Fruit fly (Drosophila melanogaster) whole organism, embryonic: ENCODE results near the gene Ubc4.

Source experiments
- Adf1 ChIP-seq: fragments of 200-800 bp; sonication (Bioruptor generic); IDR thresholded peaks from 2 replicates; pipeline ENCODE4 v1.3.6; 2022; ENCODE audit warnings: missing biosample characterization, missing genetic modification characterization
- Asciz ChIP-seq: fragments of 200-800 bp; sonication (Bioruptor generic); optimal IDR thresholded peaks from 2 replicates; lab custom pipeline; 2017; ENCODE audit warnings: missing biosample characterization, mild to moderate bottlenecking, missing genetic modification characterization, missing genetic modification reagents
- CG10209 ChIP-seq: fragments of 200-800 bp; sonication (Bioruptor generic); optimal IDR thresholded peaks from 3 replicates; lab custom pipeline; 2017; ENCODE audit warnings: missing biosample characterization, mild to moderate bottlenecking, missing genetic modification characterization, missing genetic modification reagents
- CG10431 ChIP-seq: fragments of 200-800 bp; sonication (Bioruptor generic); optimal IDR thresholded peaks from 3 replicates; lab custom pipeline; 2018; ENCODE audit warnings: missing biosample characterization, mild to moderate bottlenecking, missing genetic modification characterization
- CG1233 ChIP-seq: fragments of 200-800 bp; sonication (Bioruptor generic); optimal IDR thresholded peaks from 4 replicates; lab custom pipeline; 2018; ENCODE audit warnings: missing biosample characterization, mild to moderate bottlenecking, missing genetic modification characterization
- CG12659 ChIP-seq: fragments of 200-800 bp; sonication (Bioruptor generic); optimal IDR thresholded peaks from 3 replicates; lab custom pipeline; 2017; ENCODE audit warnings: mild to moderate bottlenecking, missing biosample characterization, missing genetic modification reagents, missing genetic modification characterization
- CG14667 ChIP-seq: fragments of 200-800 bp; sonication (Bioruptor generic); IDR thresholded peaks from 2 replicates; pipeline ENCODE4 v1.3.6; 2022; ENCODE audit warnings: missing biosample characterization, missing genetic modification characterization
- CG14965 ChIP-seq: fragments of 200-800 bp; sonication (Bioruptor generic); optimal IDR thresholded peaks from 2 replicates; lab custom pipeline; 2016; ENCODE audit warnings: missing biosample characterization, missing genetic modification characterization, borderline replicate concordance
- CG17328 ChIP-seq: fragments of 200-800 bp; sonication (Bioruptor generic); IDR thresholded peaks from 2 replicates; pipeline ENCODE4 v1.3.6; 2022; ENCODE audit warnings: missing biosample characterization, missing genetic modification characterization
- CG17359 ChIP-seq: fragments of 200-800 bp; sonication (Bioruptor generic); optimal IDR thresholded peaks from 3 replicates; lab custom pipeline; 2018; ENCODE audit warnings: missing biosample characterization, mild to moderate bottlenecking, missing genetic modification characterization, moderate library complexity
- CG17829 ChIP-seq: fragments of 200-800 bp; optimal IDR thresholded peaks from 2 replicates; lab custom pipeline; 2019; ENCODE audit warnings: missing biosample characterization, mild to moderate bottlenecking, missing genetic modification characterization, moderate library complexity
- CG18619 ChIP-seq: fragments of 200-800 bp; sonication (Bioruptor generic); optimal IDR thresholded peaks from 3 replicates; lab custom pipeline; 2017; ENCODE audit warnings: missing biosample characterization, mild to moderate bottlenecking, missing genetic modification characterization
- CG2129 ChIP-seq: fragments of 200-800 bp; sonication (Bioruptor generic); IDR thresholded peaks from 2 replicates; pipeline ENCODE4 v1.3.6; 2022; ENCODE audit warnings: missing biosample characterization, missing genetic modification characterization; ENCODE audit not compliant: partially characterized antibody
- CG2889 ChIP-seq: fragments of 200-800 bp; sonication (Bioruptor generic); IDR thresholded peaks from 3 replicates; pipeline ENCODE4 v1.3.6; 2022; ENCODE audit warnings: missing biosample characterization, missing genetic modification characterization
- CG42726 ChIP-seq: fragments of 200-800 bp; sonication (Bioruptor generic); IDR thresholded peaks from 2 replicates; pipeline ENCODE4 v1.3.6; 2022; ENCODE audit warnings: missing biosample characterization, missing genetic modification characterization; ENCODE audit not compliant: partially characterized antibody
- CG4424 ChIP-seq: fragments of 200-800 bp; sonication (Bioruptor generic); optimal IDR thresholded peaks from 3 replicates; lab custom pipeline; 2016; ENCODE audit warnings: missing biosample characterization, missing genetic modification characterization
- CG5953 ChIP-seq: fragments of 200-800 bp; sonication (Bioruptor generic); IDR thresholded peaks from 2 replicates; pipeline ENCODE4 v1.3.6; 2022; ENCODE audit warnings: missing biosample characterization, missing genetic modification characterization
- CG6791 ChIP-seq: fragments of 200-800 bp; sonication (Bioruptor generic); IDR thresholded peaks from 3 replicates; pipeline ENCODE4 v1.3.6; 2022; ENCODE audit warnings: missing biosample characterization, missing genetic modification characterization; ENCODE audit not compliant: partially characterized antibody
- CG7963 ChIP-seq: fragments of 200-800 bp; sonication (Bioruptor generic); IDR thresholded peaks from 3 replicates; pipeline ENCODE4 v1.3.6; 2022; ENCODE audit warnings: missing biosample characterization, missing genetic modification characterization; ENCODE audit not compliant: partially characterized antibody
- CG9609 ChIP-seq: fragments of 200-800 bp; sonication (Bioruptor generic); optimal IDR thresholded peaks from 3 replicates; lab custom pipeline; 2016; ENCODE audit warnings: missing biosample characterization, missing genetic modification characterization
- Deaf1 ChIP-seq: fragments of 200-800 bp; optimal IDR thresholded peaks from 3 replicates; lab custom pipeline; 2019; ENCODE audit warnings: missing biosample characterization, mild to moderate bottlenecking, missing genetic modification characterization, moderate library complexity
- Doc3 ChIP-seq: fragments of 200-800 bp; sonication (Bioruptor generic); IDR thresholded peaks from 3 replicates; pipeline ENCODE4 v1.3.6; 2022; ENCODE audit warnings: missing biosample characterization, missing genetic modification characterization; ENCODE audit not compliant: partially characterized antibody
- E2f1 ChIP-seq: fragments of 200-800 bp; sonication (Bioruptor generic); IDR thresholded peaks from 2 replicates; pipeline ENCODE4 v1.3.6; 2022; ENCODE audit warnings: missing biosample characterization, missing genetic modification characterization
- Fer2 ChIP-seq: fragments of 200-800 bp; sonication (Bioruptor generic); optimal IDR thresholded peaks from 2 replicates; lab custom pipeline; 2018; ENCODE audit warnings: missing biosample characterization, mild to moderate bottlenecking, missing genetic modification characterization, moderate library complexity
- Hand ChIP-seq: fragments of 200-800 bp; sonication (Bioruptor generic); optimal IDR thresholded peaks from 2 replicates; lab custom pipeline; 2017; ENCODE audit warnings: mild to moderate bottlenecking, missing biosample characterization, missing genetic modification reagents, missing genetic modification characterization
- NC2α ChIP-seq: fragments of 200-800 bp; sonication (Bioruptor generic); optimal IDR thresholded peaks from 2 replicates; lab custom pipeline; 2016; ENCODE audit warnings: missing biosample characterization, missing genetic modification characterization
- Opbp ChIP-seq: fragments of 200-800 bp; sonication (Bioruptor generic); IDR thresholded peaks from 3 replicates; pipeline ENCODE4 v1.3.6; 2022; ENCODE audit warnings: missing biosample characterization, missing genetic modification characterization; ENCODE audit not compliant: partially characterized antibody
- Spps ChIP-seq: fragments of 200-800 bp; sonication (Bioruptor generic); optimal IDR thresholded peaks from 2 replicates; lab custom pipeline; 2018; ENCODE audit warnings: missing biosample characterization, mild to moderate bottlenecking, missing genetic modification characterization
- Xbp1 ChIP-seq: fragments of 200-800 bp; sonication (Bioruptor generic); optimal IDR thresholded peaks from 3 replicates; lab custom pipeline; 2016; ENCODE audit warnings: missing biosample characterization, mild to moderate bottlenecking, missing genetic modification characterization
- ash1 ChIP-seq: fragments of 200-800 bp; sonication (Bioruptor generic); optimal IDR thresholded peaks from 2 replicates; lab custom pipeline; 2018; ENCODE audit warnings: missing biosample characterization, mild to moderate bottlenecking, missing genetic modification characterization
- caup ChIP-seq: fragments of 200-800 bp; sonication (Bioruptor generic); optimal IDR thresholded peaks from 3 replicates; lab custom pipeline; 2017; ENCODE audit warnings: missing biosample characterization, mild to moderate bottlenecking, missing genetic modification characterization, moderate library complexity; ENCODE audit not compliant: severe bottlenecking
- chinmo ChIP-seq: fragments of 200-800 bp; sonication (Bioruptor generic); IDR thresholded peaks from 4 replicates; pipeline ENCODE4 v1.3.6; 2022; ENCODE audit warnings: missing biosample characterization, missing genetic modification characterization; ENCODE audit not compliant: partially characterized antibody
- crc ChIP-seq: fragments of 200-800 bp; sonication (Bioruptor generic); optimal IDR thresholded peaks from 2 replicates; lab custom pipeline; 2016; ENCODE audit warnings: missing biosample characterization, missing genetic modification characterization
- ems ChIP-seq: fragments of 200-800 bp; sonication (Bioruptor generic); optimal IDR thresholded peaks from 3 replicates; lab custom pipeline; 2016; ENCODE audit warnings: missing biosample characterization, missing genetic modification characterization
- ewg ChIP-seq: fragments of 200-800 bp; sonication (Bioruptor generic); optimal IDR thresholded peaks from 3 replicates; lab custom pipeline; 2017; ENCODE audit warnings: mild to moderate bottlenecking, missing biosample characterization, missing genetic modification reagents, missing genetic modification characterization
- gce ChIP-seq: fragments of 200-800 bp; sonication (Bioruptor generic); IDR thresholded peaks from 3 replicates; pipeline ENCODE4 v1.3.6; 2022; ENCODE audit warnings: missing biosample characterization, missing genetic modification characterization
- gfzf ChIP-seq: fragments of 200-800 bp; sonication (Bioruptor generic); optimal IDR thresholded peaks from 2 replicates; lab custom pipeline; 2016; ENCODE audit warnings: missing biosample characterization, mild to moderate bottlenecking, missing genetic modification characterization, moderate library complexity
- hbn ChIP-seq: fragments of 200-800 bp; sonication (Bioruptor generic); IDR thresholded peaks from 2 replicates; pipeline ENCODE4 v1.3.6; 2022; ENCODE audit warnings: missing biosample characterization, missing genetic modification characterization; ENCODE audit not compliant: partially characterized antibody
- hth ChIP-seq: fragments of >200 bp; optimal IDR thresholded peaks from 2 replicates; lab custom pipeline; 2017; ENCODE audit warnings: inconsistent platforms
- insv ChIP-seq, 2 experiments: fragments of 200-800 bp; sonication (Bioruptor generic); optimal IDR thresholded peaks; 3 replicates each; lab custom pipeline; 2016 to 2018; ENCODE audit warnings: missing biosample characterization in 2 of 2, missing genetic modification characterization in 2 of 2
- jigr1 ChIP-seq: fragments of 200-800 bp; sonication (Bioruptor generic); IDR thresholded peaks from 3 replicates; pipeline ENCODE4 v1.3.6; 2022; ENCODE audit warnings: missing biosample characterization, missing genetic modification characterization
- jumu ChIP-seq: fragments of 200-800 bp; sonication (Bioruptor generic); optimal IDR thresholded peaks from 3 replicates; lab custom pipeline; 2016; ENCODE audit warnings: missing biosample characterization, missing genetic modification characterization
- lbe ChIP-seq: fragments of 200-800 bp; sonication (Bioruptor generic); optimal IDR thresholded peaks from 2 replicates; lab custom pipeline; 2016; ENCODE audit warnings: missing biosample characterization, mild to moderate bottlenecking, missing genetic modification characterization
- mld ChIP-seq: fragments of 200-800 bp; sonication (Bioruptor generic); IDR thresholded peaks from 3 replicates; pipeline ENCODE4 v1.3.6; 2022; ENCODE audit warnings: missing biosample characterization, missing genetic modification characterization; ENCODE audit not compliant: partially characterized antibody
- nerfin-1 ChIP-seq: fragments of 200-800 bp; sonication (Bioruptor generic); optimal IDR thresholded peaks from 3 replicates; lab custom pipeline; 2019; ENCODE audit warnings: missing biosample characterization, mild to moderate bottlenecking, missing genetic modification characterization, moderate library complexity
- oc ChIP-seq: fragments of 200-800 bp; sonication (Bioruptor generic); optimal IDR thresholded peaks from 2 replicates; lab custom pipeline; 2018; ENCODE audit warnings: missing biosample characterization, mild to moderate bottlenecking, missing genetic modification characterization, moderate library complexity
- toy ChIP-seq: fragments of 200-800 bp; sonication (Bioruptor generic); IDR thresholded peaks from 2 replicates; pipeline ENCODE4 v1.3.6; 2022; ENCODE audit warnings: missing biosample characterization, missing genetic modification characterization
- tup ChIP-seq: fragments of 200-800 bp; sonication (Bioruptor generic); optimal IDR thresholded peaks from 2 replicates; lab custom pipeline; 2016; ENCODE audit warnings: missing biosample characterization, mild to moderate bottlenecking, missing genetic modification characterization, moderate library complexity
- zf30C ChIP-seq: fragments of 200-800 bp; sonication (Bioruptor generic); optimal IDR thresholded peaks from 3 replicates; lab custom pipeline; 2018; ENCODE audit warnings: missing biosample characterization, mild to moderate bottlenecking, missing genetic modification characterization

Gene Ubc4

DNA sequence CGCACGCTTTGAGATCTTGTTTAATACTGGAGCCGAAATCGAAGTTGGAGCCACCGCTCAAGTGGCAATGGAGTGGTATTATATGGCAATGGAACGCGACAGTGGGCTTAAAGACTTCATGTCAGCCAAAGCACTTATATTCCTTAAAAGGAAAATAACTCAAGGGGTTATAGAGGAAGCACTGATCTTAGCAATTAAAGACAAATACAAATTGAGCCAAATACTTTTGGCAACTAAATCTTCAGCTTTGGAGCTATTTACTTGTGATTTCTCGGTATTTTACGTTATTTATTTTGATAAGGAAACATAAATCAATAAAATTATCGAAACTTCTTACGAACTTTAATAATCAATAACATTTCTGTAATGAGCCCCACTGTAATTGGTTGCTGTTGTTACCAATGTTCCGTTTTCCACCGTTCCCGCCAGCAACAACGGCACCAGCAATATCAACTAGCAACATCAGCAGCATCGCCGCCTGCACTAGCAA is 46.0 kb downstream of the Ubc4 start (continued):
- no peak for TF ChIP-seq chinmo (GFP tag; lab: Robert Waterston, UW)
- no peak for TF ChIP-seq Opbp
- peak; percentile 36; the same call in 1 of the 3 replicates for TF ChIP-seq CG2889
- peak; percentile 93 for TF ChIP-seq CG17829 (tag; lab: Kevin White, UChicago)
- no peak for TF ChIP-seq CG2129 (GFP tag; lab: Robert Waterston, UW)
- TF ChIP-seq CG10209 (GFP tag; lab: Kevin White, UChicago), result peak; percentile 75
- no peak for TF ChIP-seq oc (tag; lab: Kevin White, UChicago)
- TF ChIP-seq CG12659 (GFP tag; lab: Kevin White, UChicago), result peak; percentile 80
- TF ChIP-seq ewg (GFP tag; lab: Kevin White, UChicago), result peak; percentile 66
- TF ChIP-seq CG5953, result peak; percentile 56; the same call in 1 of the 2 replicates
- peak; percentile 95 for TF ChIP-seq ems (GFP tag; lab: Kevin White, UChicago)
- TF ChIP-seq Spps (tag; lab: Kevin White, UChicago), result peak; percentile 70
- TF ChIP-seq gce (GFP tag; lab: Robert Waterston, UW), result peak; percentile 88
- TF ChIP-seq caup, result peak; percentile 68
- peak; percentile 25 for TF ChIP-seq Fer2 (tag; lab: Kevin White, UChicago)
- TF ChIP-seq CG6791 (GFP tag; lab: Robert Waterston, UW), result no peak
- TF ChIP-seq jigr1 (GFP tag; lab: Robert Waterston, UW), result peak; percentile 73; the same call in 2 of the 3 replicates
- TF ChIP-seq toy, result 0 out of 2 replicates have a peak, but pooled peaks have one; percentile 22
- peak; percentile 30 for TF ChIP-seq nerfin-1 (tag; lab: Kevin White, UChicago)
- peak; percentile 50 for TF ChIP-seq CG9609 (GFP tag; lab: Kevin White, UChicago)
- no peak for TF ChIP-seq Adf1
- TF ChIP-seq CG17359 (tag; lab: Kevin White, UChicago), result peak; percentile 88
- no peak for TF ChIP-seq gfzf (GFP tag; lab: Kevin White, UChicago)
- no peak for TF ChIP-seq CG42726 (GFP tag; lab: Robert Waterston, UW)
- TF ChIP-seq Doc3, result no peak
- peak; percentile 79 for TF ChIP-seq CG17328
- no peak for TF ChIP-seq hbn (GFP tag; lab: Robert Waterston, UW)
- no peak for TF ChIP-seq crc (GFP tag; lab: Kevin White, UChicago)
- no peak for TF ChIP-seq hth (lab: Kevin White, UChicago)
- TF ChIP-seq zf30C, result no peak
- peak; percentile 72 for TF ChIP-seq CG1233 (GFP tag; lab: Kevin White, UChicago)
- TF ChIP-seq CG10431 (GFP tag; lab: Kevin White, UChicago), result peak; percentile 28
- peak; percentile 72 for TF ChIP-seq Deaf1 (tag; lab: Kevin White, UChicago)
- peak; percentile 82 for TF ChIP-seq CG14667 (GFP tag; lab: Robert Waterston, UW)
- peak; percentile 70 for TF ChIP-seq CG18619 (GFP tag; lab: Kevin White, UChicago)
- TF ChIP-seq ash1 (GFP tag; lab: Kevin White, UChicago), result no peak
- TF ChIP-seq CG14965 (GFP tag; lab: Kevin White, UChicago), result no peak
- TF ChIP-seq lbe, result peak; percentile 75
- TF ChIP-seq mld, result no peak
- TF ChIP-seq NC2α (GFP tag; lab: Kevin White, UChicago), result no peak
- TF ChIP-seq CG7963, result no peak
- TF ChIP-seq Asciz (GFP tag; lab: Kevin White, UChicago), result peak; percentile 88
- peak; percentile 92 for TF ChIP-seq E2f1 (GFP tag; lab: Robert Waterston, UW)
- peak; percentile 68 for TF ChIP-seq Xbp1 (GFP tag; lab: Kevin White, UChicago)
- no peak for TF ChIP-seq insv (GFP tag; optimal IDR thresholded peaks at IDR 0.05; lab: Kevin White, UChicago)
- TF ChIP-seq tup, result no peak
- TF ChIP-seq jumu, result peak; percentile 75
- peak; percentile 96 for TF ChIP-seq CG4424 (GFP tag; lab: Kevin White, UChicago)
- TF ChIP-seq Hand (GFP tag; lab: Kevin White, UChicago), result peak; percentile 42
